Worm (Caenorhabditis elegans): ENCODE data around the gene srh-169.

- TF ChIP-seq ZK546.5 (tag; optimal IDR thresholded peaks at IDR 0.05) (no peak), nhr-237 (tag; optimal IDR thresholded peaks at IDR 0.05) (no peak)
Observed at ce11 chrV:4029627-4030026, 18.0 kb upstream of the srh-169 start.
